Fruit fly (Drosophila melanogaster): ENCODE results near the gene CG43342.

CG43342 gene

dm6 chr3R:22423996-22424395, 42.9 kb downstream of the CG43342 start (continued):
- TF ChIP-seq fd85E (GFP tag; optimal IDR thresholded peaks at IDR 0.05) (no peak), CG31627 (GFP tag; optimal IDR thresholded peaks at IDR 0.05) (peak; percentile 61), CG8119 (GFP tag; IDR thresholded peaks at IDR 0.05) (0 out of 3 replicates have a peak, but pooled peaks have one; percentile 30), Hr38 (GFP tag; optimal IDR thresholded peaks at IDR 0.05) (no peak), Hr39 (GFP tag; optimal IDR thresholded peaks at IDR 0.05) (peak; percentile 34), CG3032 (tag; optimal IDR thresholded peaks at IDR 0.05) (peak; percentile 43), net (GFP tag; optimal IDR thresholded peaks at IDR 0.05) (peak; percentile 34), Eip75B (GFP tag; optimal IDR thresholded peaks at IDR 0.05) (peak; percentile 51), CG16779 (tag; optimal IDR thresholded peaks at IDR 0.05) (no peak), CG6792 (GFP tag; optimal IDR thresholded peaks at IDR 0.05) (peak; percentile 56), OdsH (GFP tag; optimal IDR thresholded peaks at IDR 0.05) (peak; percentile 59), fkh (GFP tag; optimal IDR thresholded peaks at IDR 0.05) (no peak), CG6854 (GFP tag; optimal IDR thresholded peaks at IDR 0.05) (peak; percentile 15), vri (GFP tag; optimal IDR thresholded peaks at IDR 0.05) (no peak), CG8319 (GFP tag; optimal IDR thresholded peaks at IDR 0.05) (no peak), dac (GFP tag; optimal IDR thresholded peaks at IDR 0.05) (no peak), CG6808 (GFP tag; optimal IDR thresholded peaks at IDR 0.05) (peak; percentile 38)

dm6 chr3R:22424602-22425190, 43.6 kb downstream of the CG43342 start, which contains the start of gene pinta:
pinta (minus strand) TSS chr3R:22424929.
- TF ChIP-seq Hr39 (GFP tag; optimal IDR thresholded peaks at IDR 0.05), result no peak
- peak; percentile 84 for TF ChIP-seq vri (GFP tag; optimal IDR thresholded peaks at IDR 0.05)
- TF ChIP-seq Blimp-1 (GFP tag; optimal IDR thresholded peaks at IDR 0.05), result no peak
- TF ChIP-seq CG8319 (GFP tag; optimal IDR thresholded peaks at IDR 0.05), result peak; percentile 25
